Fruit fly (Drosophila melanogaster) whole organism, pupa: ENCODE measurements around the gene CG14507.

ENCODE experiments used
- CG12605 ChIP-seq: fragments of 200-800 bp; sonication (Bioruptor generic); IDR thresholded peaks from 2 replicates; pipeline ENCODE4 v1.3.6; 2022; ENCODE audit warnings: missing biosample characterization, missing genetic modification characterization
- CG15710 ChIP-seq: fragments of 200-800 bp; sonication (Bioruptor generic); optimal IDR thresholded peaks from 2 replicates; lab custom pipeline; 2018; ENCODE audit warnings: missing biosample characterization, mild to moderate bottlenecking, missing genetic modification characterization, moderate library complexity
- CG34367 ChIP-seq: fragments of 200-800 bp; sonication (Bioruptor generic); optimal IDR thresholded peaks from 2 replicates; lab custom pipeline; 2018; ENCODE audit warnings: missing biosample characterization, mild to moderate bottlenecking, missing genetic modification characterization
- CG4496 ChIP-seq: fragments of 200-800 bp; sonication (Bioruptor generic); IDR thresholded peaks from 3 replicates; pipeline ENCODE4 v1.3.6; 2022; ENCODE audit warnings: missing biosample characterization, missing genetic modification characterization
- CG8159 ChIP-seq: fragments of 200-800 bp; sonication (Bioruptor generic); optimal IDR thresholded peaks from 3 replicates; lab custom pipeline; 2018; ENCODE audit warnings: missing biosample characterization, mild to moderate bottlenecking, missing genetic modification characterization, moderate library complexity
- D1 ChIP-seq: fragments of 200-800 bp; sonication (Bioruptor generic); optimal IDR thresholded peaks from 2 replicates; lab custom pipeline; 2018; ENCODE audit warnings: missing biosample characterization, mild to moderate bottlenecking, missing genetic modification characterization, moderate library complexity
- EcR ChIP-seq: fragments of 200-800 bp; sonication (Bioruptor generic); optimal IDR thresholded peaks from 3 replicates; lab custom pipeline; 2019; ENCODE audit warnings: missing biosample characterization, missing genetic modification characterization, mild to moderate bottlenecking, moderate library complexity, missing genetic modification reagents
- Pif1A ChIP-seq: fragments of 200-800 bp; sonication (Bioruptor generic); optimal IDR thresholded peaks from 3 replicates; lab custom pipeline; 2016; ENCODE audit warnings: missing biosample characterization, missing genetic modification characterization
- Pif1B ChIP-seq: fragments of 200-800 bp; sonication (Bioruptor generic); optimal IDR thresholded peaks from 3 replicates; lab custom pipeline; 2016; ENCODE audit warnings: missing biosample characterization, missing genetic modification characterization
- gl ChIP-seq: fragments of 200-800 bp; sonication (Bioruptor generic); optimal IDR thresholded peaks from 2 replicates; lab custom pipeline; 2018; ENCODE audit warnings: missing biosample characterization, mild to moderate bottlenecking, missing genetic modification characterization
- rn ChIP-seq: fragments of 200-800 bp; sonication (Bioruptor generic); IDR thresholded peaks from 2 replicates; pipeline ENCODE4 v1.3.6; 2022; ENCODE audit warnings: missing biosample characterization, missing genetic modification characterization

DNA sequence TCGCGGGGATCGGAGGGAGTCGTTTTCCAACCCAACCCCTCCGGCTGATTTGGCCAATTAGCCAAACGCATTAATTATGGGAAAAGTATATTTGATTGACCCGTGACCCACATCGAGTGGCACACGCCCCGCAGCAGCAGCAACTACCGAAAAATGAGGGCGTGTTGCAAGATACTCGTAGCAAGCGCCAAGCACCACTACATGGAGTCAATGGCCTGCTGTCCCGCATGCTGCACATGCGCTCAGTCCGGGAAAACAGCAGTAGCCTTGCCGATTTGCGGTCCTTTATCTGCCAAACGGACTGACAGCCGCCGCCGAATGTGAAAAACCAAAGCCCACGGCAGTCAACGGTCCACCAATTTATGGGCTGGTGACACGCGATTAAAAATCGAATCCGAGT is 10.2 kb downstream of the CG14507 start:
- TF ChIP-seq CG8159 (tag; lab: Kevin White, UChicago) (no peak), EcR (GFP tag; lab: Kevin White, UChicago) (peak; percentile 2), Pif1B (GFP tag; lab: Kevin White, UChicago) (no peak), Pif1A (GFP tag; lab: Kevin White, UChicago) (no peak), rn (no peak), CG34367 (tag; lab: Kevin White, UChicago) (no peak), CG15710 (tag; lab: Kevin White, UChicago) (no peak), gl (no peak), D1 (tag; lab: Kevin White, UChicago) (no peak), CG4496 (GFP tag; lab: Robert Waterston, UW) (no peak), CG12605 (no peak)
